Worm (Caenorhabditis elegans) whole organism, dauer: ENCODE measurements around the gene asns-2.

Experiments
- unc-62 ChIP-seq: sonication (generic microtip); optimal IDR thresholded peaks from 2 replicates; lab custom pipeline; 2017; ENCODE audit warnings: missing biosample characterization, missing genetic modification reagents, missing genetic modification characterization

asns-2 gene

ce11 chrX:8750660-8751059 is at the start of gene asns-2:
asns-2 (minus strand) TSS chrX:8750941.
- TF ChIP-seq unc-62 (GFP tag; lab: Kevin White, UChicago): no peak

ce11 chrX:8800355-8800754 is 49.6 kb upstream of the asns-2 start:
- no peak for TF ChIP-seq unc-62 (GFP tag; lab: Kevin White, UChicago)

- no peak for TF ChIP-seq unc-62 (GFP tag; lab: Kevin White, UChicago)
These were observed 49.2 kb upstream of the asns-2 start for ce11 chrX:8799925-8800324.

DNA sequence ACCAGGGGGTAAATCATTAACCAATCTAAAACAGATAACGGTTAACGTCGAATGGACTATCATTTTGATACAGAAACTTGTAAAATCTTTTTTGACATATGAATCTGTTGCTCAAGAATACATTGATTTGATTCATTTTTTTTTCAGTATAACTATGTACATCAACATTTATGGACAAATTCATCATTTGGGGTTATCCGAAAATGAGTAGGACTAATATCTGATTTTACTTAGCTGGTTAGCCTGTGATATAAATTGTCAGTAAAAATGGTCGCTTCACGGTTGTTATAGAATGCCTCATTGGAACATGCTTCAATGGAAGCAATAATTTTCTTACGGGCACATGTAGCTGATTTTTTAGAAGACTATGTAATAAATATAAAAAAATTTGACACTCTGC is 46.9 kb upstream of the asns-2 start:
- TF ChIP-seq unc-62 (GFP tag; lab: Kevin White, UChicago): no peak

- TF ChIP-seq unc-62 (GFP tag; lab: Kevin White, UChicago): no peak
These were observed 46.0 kb upstream of the asns-2 start, which contains the start of gene R04E5.7 for ce11 chrX:8796699-8797282. R04E5.7 (minus strand) TSS chrX:8797262.

DNA sequence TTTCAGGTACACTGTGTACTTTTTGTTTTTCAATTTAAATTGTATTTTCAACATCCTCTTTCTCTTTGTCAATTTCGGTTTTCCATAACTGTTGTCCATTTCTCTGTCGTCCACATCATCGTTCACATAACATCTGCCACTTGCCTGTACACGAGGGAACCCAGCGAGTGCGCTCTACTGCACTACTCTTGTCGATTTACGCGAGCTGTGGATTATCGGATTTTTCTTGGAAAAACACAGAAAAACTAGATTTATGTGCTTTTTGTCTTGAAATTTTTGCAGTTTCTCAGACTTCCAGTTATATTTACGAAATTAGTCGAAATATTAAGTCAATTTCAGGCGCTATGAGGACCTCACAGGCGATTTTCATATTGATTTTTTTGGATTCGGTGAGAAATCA is 41.1 kb upstream of the asns-2 start, which contains the start of gene chup-1:
Gene chup-1 (plus strand): TSS at position 340 of the 400 bp plus-strand sequence.
- no peak for TF ChIP-seq unc-62 (GFP tag; lab: Kevin White, UChicago)

- TF ChIP-seq unc-62 (GFP tag; lab: Kevin White, UChicago): no peak
These were observed 39.4 kb upstream of the asns-2 start for ce11 chrX:8790093-8790492.

DNA sequence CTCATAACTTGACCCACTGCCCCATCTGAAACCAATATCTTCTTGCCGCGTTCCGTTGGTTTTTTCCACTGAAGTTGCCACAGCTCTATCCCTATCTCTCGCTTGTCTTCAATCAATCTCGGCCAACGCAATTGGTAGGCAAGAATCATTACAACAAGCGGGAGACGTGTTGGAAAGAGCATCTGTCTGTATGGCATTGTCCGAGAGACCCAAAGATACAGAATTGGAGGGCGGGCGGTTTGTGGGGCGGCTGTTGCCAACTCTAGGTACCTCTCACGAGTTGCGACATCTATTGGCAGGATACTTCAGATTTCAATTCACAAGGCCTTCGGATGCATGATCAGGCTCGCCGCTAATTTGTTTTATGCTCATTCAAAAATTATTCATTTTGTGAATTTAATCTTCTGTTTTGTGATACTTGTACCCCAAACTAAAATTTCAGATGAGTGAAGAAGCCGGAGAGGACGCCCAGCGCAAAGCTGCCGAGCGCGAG is 38.3 kb upstream of the asns-2 start, which contains the start of gene unc-27:
Gene unc-27 (plus strand): TSS at position 443 of the 493 bp plus-strand sequence.
- TF ChIP-seq unc-62 (GFP tag; lab: Kevin White, UChicago): no peak

- no peak for TF ChIP-seq unc-62 (GFP tag; lab: Kevin White, UChicago)
These were observed 37.0 kb upstream of the asns-2 start for ce11 chrX:8787689-8788222.

ce11 chrX:8786687-8787086 is 35.9 kb upstream of the asns-2 start:
- no peak for TF ChIP-seq unc-62 (GFP tag; lab: Kevin White, UChicago)

DNA sequence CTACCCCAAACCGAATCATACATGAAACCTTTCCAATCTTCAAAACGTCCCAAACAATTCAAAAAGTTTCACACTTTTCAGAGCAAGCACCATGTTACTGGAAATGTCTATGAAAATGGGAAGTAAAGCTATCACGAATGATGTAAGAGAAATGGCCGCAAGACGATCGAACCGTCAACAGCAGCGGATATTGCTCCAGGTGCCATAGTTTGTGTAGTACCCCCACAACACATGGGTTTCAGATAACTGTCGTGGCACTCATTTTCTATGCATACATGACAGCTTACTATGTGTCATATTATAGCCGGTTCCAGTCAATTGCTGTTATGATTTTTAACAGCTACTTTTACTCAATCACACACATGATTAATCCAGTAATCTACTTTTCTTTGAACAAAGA is 33.5 kb upstream of the asns-2 start, which contains the start of gene ZK721.3:
Gene ZK721.3 (plus strand): TSS at position 301 of the 400 bp plus-strand sequence.
- no peak for TF ChIP-seq unc-62 (GFP tag; lab: Kevin White, UChicago)

- TF ChIP-seq unc-62 (GFP tag; lab: Kevin White, UChicago): no peak
These were observed 27.8 kb upstream of the asns-2 start, which contains the start of gene ZK721.4 for ce11 chrX:8778558-8778957. ZK721.4 (plus strand) TSS chrX:8778858.

- no peak for TF ChIP-seq unc-62 (GFP tag; lab: Kevin White, UChicago)
These were observed 19.6 kb upstream of the asns-2 start for ce11 chrX:8770316-8770715.

DNA sequence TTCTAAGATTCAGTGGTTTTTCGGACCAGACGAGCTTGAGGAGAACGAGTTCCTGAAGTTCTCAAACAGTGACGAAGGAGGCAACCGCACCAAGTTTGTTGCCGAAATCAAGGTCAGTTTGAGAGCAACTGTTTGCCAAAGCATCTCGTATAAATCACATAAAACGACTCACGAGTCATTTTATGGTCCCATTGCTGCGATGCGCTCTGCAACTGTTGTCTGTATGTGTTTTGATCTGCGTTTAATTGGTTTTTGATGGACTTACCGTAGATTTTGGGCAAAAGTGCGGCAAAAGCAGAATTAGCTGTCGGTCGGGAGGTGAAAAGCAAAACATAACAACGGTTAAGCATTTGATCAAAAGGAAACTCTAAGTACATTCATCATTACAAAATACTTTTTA is 13.3 kb upstream of the asns-2 start:
- TF ChIP-seq unc-62 (GFP tag; lab: Kevin White, UChicago): no peak

- TF ChIP-seq unc-62 (GFP tag; lab: Kevin White, UChicago): no peak
These were observed 12.9 kb upstream of the asns-2 start, which contains the start of gene zig-12 for ce11 chrX:8763607-8764006. zig-12 (plus strand) TSS chrX:8763907.

- no peak for TF ChIP-seq unc-62 (GFP tag; lab: Kevin White, UChicago)
These were observed 12.2 kb upstream of the asns-2 start for ce11 chrX:8762927-8763326.

- no peak for TF ChIP-seq unc-62 (GFP tag; lab: Kevin White, UChicago)
These were observed 10.8 kb upstream of the asns-2 start, which contains the start of gene M02D8.5 for ce11 chrX:8761497-8761896. M02D8.5 (minus strand) TSS chrX:8761597.
